Worm (Caenorhabditis elegans) whole organism, L4/young adult: ENCODE results near the gene F54H12.7.
A peak's percentile ranks its signal among the peaks of the same experiment; 100 is the strongest.

Source experiments
- W03F9.2 ChIP-seq: fragments of 150-350 bp; optimal IDR thresholded peaks from 2 replicates; lab custom pipeline; 2014; ENCODE audit warnings: missing biosample characterization, missing genetic modification characterization
- him-1 ChIP-seq: sonication (generic microtip); optimal IDR thresholded peaks from 2 replicates; lab custom pipeline; 2016; ENCODE audit warnings: missing genotype, missing genetic modification reagents, missing genetic modification characterization, missing compliant biosample characterization

ce11 chrIII:8009769-8010168 lies 40.6 kb downstream of the F54H12.7 start, which contains the start of gene cit-1.1:
- TF ChIP-seq W03F9.2 (tag; lab: Kevin White, UChicago) = peak; percentile 27
- TF ChIP-seq him-1 = no peak
